Worm (Caenorhabditis elegans) whole organism, young adult: ENCODE data around the gene srh-46.

Experiments used
- K12H6.12 ChIP-seq: fragments of 200-800 bp; sonication (Bioruptor generic); optimal IDR thresholded peaks from 2 replicates; lab custom pipeline; 2018; ENCODE audit warnings: mild to moderate bottlenecking, missing genetic modification characterization, missing compliant biosample characterization
- ama-1 ChIP-seq, 3 experiments: fragments of 150-350 bp in 1 of 3; sonication (generic microtip) in 2 of 3; optimal IDR thresholded peaks; 2 replicates each; lab custom pipeline; 2014 to 2018; ENCODE audit warnings: missing biosample characterization in 2 of 3, missing genetic modification characterization in 2 of 3, missing genetic modification reagents in 2 of 3
- athp-1 ChIP-seq: sonication (generic microtip); optimal IDR thresholded peaks from 2 replicates; lab custom pipeline; 2017; ENCODE audit warnings: mild to moderate bottlenecking, missing genetic modification characterization, missing compliant biosample characterization
- dpl-1 ChIP-seq: fragments of 150-350 bp; optimal IDR thresholded peaks from 2 replicates; lab custom pipeline; 2014; ENCODE audit warnings: missing biosample characterization, missing genetic modification reagents, missing genetic modification characterization
- ekl-4 ChIP-seq: fragments of 200-800 bp; sonication (Bioruptor generic); IDR thresholded peaks from 2 replicates; pipeline ENCODE4 v1.3.6; 2022; ENCODE audit warnings: missing genetic modification reagents, missing genetic modification characterization, missing compliant biosample characterization
- lir-1 ChIP-seq: fragments of 200-800 bp; sonication (Bioruptor generic); conservative IDR thresholded peaks from 2 replicates; pipeline ENCODE4 v1.3.6; 2022; ENCODE audit warnings: missing genetic modification reagents, missing genetic modification characterization, missing compliant biosample characterization
- snpc-4 ChIP-seq, 5 experiments: fragments of 150-350 bp in 1 of 5; sonication (generic microtip) in 4 of 5; optimal IDR thresholded peaks; 2 replicates each; lab custom pipeline; 2014 to 2018; ENCODE audit warnings: missing genetic modification characterization in 5 of 5, missing biosample characterization in 3 of 5, antibody characterized with exemption in 2 of 5, mild to moderate bottlenecking in 2 of 5, missing compliant biosample characterization in 2 of 5, missing genotype in 2 of 5, moderate library complexity in 2 of 5, missing genetic modification reagents in 1 of 5
- unc-62 ChIP-seq: fragments of 150-350 bp; optimal IDR thresholded peaks from 2 replicates; lab custom pipeline; 2014; ENCODE audit warnings: missing biosample characterization, missing genetic modification reagents, missing genetic modification characterization

DNA sequence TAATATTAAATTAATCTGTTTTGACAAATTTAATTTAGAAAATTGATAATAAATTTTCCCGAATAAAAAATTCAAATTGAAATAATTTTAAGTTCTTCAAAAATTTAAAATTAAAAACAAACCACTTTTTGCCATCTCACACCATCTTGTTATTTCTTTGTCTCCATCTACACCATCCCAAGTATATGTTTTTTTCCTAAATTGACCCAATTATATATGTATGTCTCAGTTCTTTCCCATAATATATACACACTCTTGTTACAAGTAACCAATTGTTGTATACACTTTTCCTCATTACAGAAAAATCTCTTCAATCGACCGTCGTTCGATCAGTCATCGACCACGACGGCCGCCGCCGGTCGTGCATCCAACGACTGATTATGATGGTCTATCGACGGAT is 20.4 kb downstream of the srh-46 start, which contains the start of gene gly-20:
- no peak for TF ChIP-seq dpl-1
- no peak for TF ChIP-seq snpc-4 (GFP tag; optimal IDR thresholded peaks at IDR 0.05; lab: Kevin White, UChicago)
- TF ChIP-seq snpc-4 (tag; optimal IDR thresholded peaks at IDR 0.05; lab: Kevin White, UChicago), result no peak
- TF ChIP-seq ama-1 (optimal IDR thresholded peaks at IDR 0.05; lab: Kevin White, UChicago), result no peak
- no peak for TF ChIP-seq ama-1 (GFP tag; optimal IDR thresholded peaks at IDR 0.05; lab: Kevin White, UChicago)
- TF ChIP-seq athp-1 (tag; lab: Kevin White, UChicago), result no peak
- TF ChIP-seq ekl-4, result no peak
- TF ChIP-seq K12H6.12, result no peak
- no peak for TF ChIP-seq unc-62 (GFP tag; lab: Kevin White, UChicago)
- TF ChIP-seq lir-1 (GFP tag; lab: Robert Waterston, UW), result no peak
